Fruit fly (Drosophila melanogaster) whole organism, prepupa: ENCODE measurements around the gene CG7432.

Experiments
- Blimp-1 ChIP-seq: fragments of 200-800 bp; sonication (Bioruptor generic); optimal IDR thresholded peaks from 3 replicates; lab custom pipeline; 2017; ENCODE audit warnings: missing biosample characterization, missing genetic modification characterization, mild to moderate bottlenecking, moderate library complexity, missing genetic modification reagents
- CG11294 ChIP-seq: fragments of 200-800 bp; sonication (Bioruptor generic); IDR thresholded peaks from 2 replicates; pipeline ENCODE4 v1.3.6; 2022; ENCODE audit warnings: missing biosample characterization, missing genetic modification characterization
- CG4318 ChIP-seq: fragments of 200-800 bp; sonication (Bioruptor generic); optimal IDR thresholded peaks from 3 replicates; lab custom pipeline; 2017; ENCODE audit warnings: missing biosample characterization, mild to moderate bottlenecking, missing genetic modification characterization
- Hr4 ChIP-seq: fragments of 200-800 bp; sonication (Bioruptor generic); optimal IDR thresholded peaks from 3 replicates; lab custom pipeline; 2016; ENCODE audit warnings: missing biosample characterization, missing genetic modification characterization
- Lpt ChIP-seq: fragments of 200-800 bp; sonication (Bioruptor generic); optimal IDR thresholded peaks from 3 replicates; lab custom pipeline; 2016; ENCODE audit warnings: missing biosample characterization, missing genetic modification characterization
- Smox ChIP-seq: fragments of 200-800 bp; sonication (Bioruptor generic); optimal IDR thresholded peaks from 3 replicates; lab custom pipeline; 2016; ENCODE audit warnings: missing biosample characterization, missing genetic modification characterization
- achi ChIP-seq: fragments of 200-800 bp; sonication (Bioruptor generic); optimal IDR thresholded peaks from 3 replicates; lab custom pipeline; 2016; ENCODE audit warnings: missing biosample characterization, missing genetic modification characterization
- cyc ChIP-seq: fragments of 200-800 bp; sonication (Bioruptor generic); optimal IDR thresholded peaks from 3 replicates; lab custom pipeline; 2016; ENCODE audit warnings: missing biosample characterization, missing genetic modification characterization
- esn ChIP-seq: fragments of 200-800 bp; sonication (Bioruptor generic); optimal IDR thresholded peaks from 2 replicates; lab custom pipeline; 2016; ENCODE audit warnings: missing biosample characterization, mild to moderate bottlenecking, missing genetic modification characterization, moderate library complexity

dm6 chr3R:19642092-19642892 is 22.5 kb upstream of the CG7432 start, which contains the start of gene subdued:
- no peak for TF ChIP-seq cyc (GFP tag; lab: Kevin White, UChicago)
- TF ChIP-seq Blimp-1 (GFP tag; lab: Kevin White, UChicago), result no peak
- TF ChIP-seq achi (GFP tag; lab: Kevin White, UChicago), result no peak
- no peak for TF ChIP-seq CG4318 (GFP tag; lab: Kevin White, UChicago)
- TF ChIP-seq Hr4 (GFP tag; lab: Kevin White, UChicago), result no peak
- TF ChIP-seq Smox (GFP tag; lab: Kevin White, UChicago), result peak; percentile 25
- TF ChIP-seq esn (GFP tag; lab: Kevin White, UChicago), result no peak
- no peak for TF ChIP-seq CG11294
- no peak for TF ChIP-seq Lpt (GFP tag; lab: Kevin White, UChicago)
